Fruit fly (Drosophila melanogaster) whole organism, pupa: Measurements from ENCODE around the gene CG7702.
A peak's percentile ranks its signal among the peaks of the same experiment; 100 is the strongest.

Experiments used
- CG10348 ChIP-seq: fragments of 200-800 bp; sonication (Bioruptor generic); IDR thresholded peaks from 2 replicates; pipeline ENCODE4 v1.3.6; 2022; ENCODE audit warnings: missing biosample characterization, missing genetic modification characterization
- CG13204 ChIP-seq: fragments of 200-800 bp; sonication (Bioruptor generic); optimal IDR thresholded peaks from 2 replicates; lab custom pipeline; 2018; ENCODE audit warnings: missing biosample characterization, mild to moderate bottlenecking, missing genetic modification characterization, moderate library complexity
- CG14655 ChIP-seq: fragments of 200-800 bp; sonication (Bioruptor generic); optimal IDR thresholded peaks from 3 replicates; lab custom pipeline; 2017; ENCODE audit warnings: mild to moderate bottlenecking, missing biosample characterization, missing genetic modification reagents, missing genetic modification characterization
- Ets98B ChIP-seq: fragments of 200-800 bp; sonication (Bioruptor generic); IDR thresholded peaks from 2 replicates; pipeline ENCODE4 v1.3.6; 2022; ENCODE audit warnings: missing biosample characterization, missing genetic modification characterization
- Pif1A ChIP-seq: fragments of 200-800 bp; sonication (Bioruptor generic); optimal IDR thresholded peaks from 3 replicates; lab custom pipeline; 2016; ENCODE audit warnings: missing biosample characterization, missing genetic modification characterization

DNA sequence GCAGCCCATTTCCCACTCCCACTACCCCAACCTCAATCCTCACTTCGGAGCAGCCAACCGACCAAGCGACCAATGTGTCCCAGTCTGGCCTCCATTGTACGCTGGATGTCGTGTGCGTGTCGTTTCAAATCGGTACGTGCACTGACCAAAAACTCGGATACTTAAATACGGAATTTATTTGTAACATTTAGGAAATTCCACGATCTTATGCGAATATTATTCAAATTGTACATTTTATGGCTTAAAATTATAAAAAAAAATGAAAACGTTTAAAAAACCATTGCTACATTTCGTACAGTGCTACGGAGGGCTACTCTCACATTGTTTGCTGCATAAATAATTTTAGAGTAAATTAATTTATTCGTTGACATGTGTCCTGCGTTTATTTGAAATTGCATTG lies 44.6 kb upstream of the CG7702 start:
- TF ChIP-seq CG10348 (GFP tag; lab: Robert Waterston, UW) (no peak), CG14655 (GFP tag; lab: Kevin White, UChicago) (peak; percentile 60), Pif1A (GFP tag; lab: Kevin White, UChicago) (peak; percentile 70), Ets98B (GFP tag; lab: Robert Waterston, UW) (peak; percentile 70), CG13204 (no peak)
